Worm (Caenorhabditis elegans): Measurements from ENCODE around the gene nhr-42.

DNA sequence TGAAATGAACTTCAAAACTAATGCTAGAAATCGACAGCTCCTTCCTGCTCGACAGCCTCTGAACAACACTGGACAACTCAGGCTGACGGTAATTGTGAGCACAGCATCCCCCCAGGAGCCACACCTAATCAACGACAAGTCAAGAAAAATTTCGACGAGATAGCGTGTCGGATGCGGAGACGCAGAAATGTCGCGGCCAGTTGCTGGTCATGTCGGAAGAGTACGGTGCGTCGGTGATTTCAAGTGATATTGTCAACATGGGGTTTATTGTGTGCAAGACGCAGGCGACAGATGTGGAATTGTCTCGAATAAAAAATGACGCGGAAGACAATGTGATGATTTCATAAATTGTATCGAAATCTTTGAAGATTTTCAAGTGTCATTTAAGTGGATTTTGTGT, 37.9 kb downstream of the nhr-42 start, which contains the start of gene twk-11:
- no peak for TF ChIP-seq hlh-30 (tag; optimal IDR thresholded peaks at IDR 0.05; ENCODE audit: insufficient read depth)
- TF ChIP-seq C38D4.7 (GFP tag; optimal IDR thresholded peaks at IDR 0.05) = no peak
- TF ChIP-seq madf-2 (tag; optimal IDR thresholded peaks at IDR 0.05) = no peak
- no peak for TF ChIP-seq T23F11.4 (GFP tag; optimal IDR thresholded peaks at IDR 0.05)

Data from whole organism, late embryonic.